Fruit fly (Drosophila melanogaster) whole organism, pupa: ENCODE measurements around the gene Acsx1R.

ENCODE experiments used
- CG12605 ChIP-seq: fragments of 200-800 bp; sonication (Bioruptor generic); IDR thresholded peaks from 2 replicates; pipeline ENCODE4 v1.3.6; 2022; ENCODE audit warnings: missing biosample characterization, missing genetic modification characterization
- CG14655 ChIP-seq: fragments of 200-800 bp; sonication (Bioruptor generic); optimal IDR thresholded peaks from 3 replicates; lab custom pipeline; 2017; ENCODE audit warnings: mild to moderate bottlenecking, missing biosample characterization, missing genetic modification reagents, missing genetic modification characterization
- CG15710 ChIP-seq: fragments of 200-800 bp; sonication (Bioruptor generic); optimal IDR thresholded peaks from 2 replicates; lab custom pipeline; 2018; ENCODE audit warnings: missing biosample characterization, mild to moderate bottlenecking, missing genetic modification characterization, moderate library complexity
- CG17806 ChIP-seq: fragments of 200-800 bp; sonication (Bioruptor generic); optimal IDR thresholded peaks from 2 replicates; lab custom pipeline; 2018; ENCODE audit warnings: missing biosample characterization, mild to moderate bottlenecking, missing genetic modification characterization, moderate library complexity
- CG8159 ChIP-seq: fragments of 200-800 bp; sonication (Bioruptor generic); optimal IDR thresholded peaks from 3 replicates; lab custom pipeline; 2018; ENCODE audit warnings: missing biosample characterization, mild to moderate bottlenecking, missing genetic modification characterization, moderate library complexity
- CG8301 ChIP-seq: fragments of 200-800 bp; sonication (Bioruptor generic); optimal IDR thresholded peaks from 2 replicates; lab custom pipeline; 2018; ENCODE audit warnings: missing biosample characterization, mild to moderate bottlenecking, missing genetic modification characterization
- D1 ChIP-seq: fragments of 200-800 bp; sonication (Bioruptor generic); optimal IDR thresholded peaks from 2 replicates; lab custom pipeline; 2018; ENCODE audit warnings: missing biosample characterization, mild to moderate bottlenecking, missing genetic modification characterization, moderate library complexity
- EcR ChIP-seq: fragments of 200-800 bp; sonication (Bioruptor generic); optimal IDR thresholded peaks from 3 replicates; lab custom pipeline; 2019; ENCODE audit warnings: missing biosample characterization, missing genetic modification characterization, mild to moderate bottlenecking, moderate library complexity, missing genetic modification reagents
- Ets98B ChIP-seq: fragments of 200-800 bp; sonication (Bioruptor generic); IDR thresholded peaks from 2 replicates; pipeline ENCODE4 v1.3.6; 2022; ENCODE audit warnings: missing biosample characterization, missing genetic modification characterization
- Pif1B ChIP-seq: fragments of 200-800 bp; sonication (Bioruptor generic); optimal IDR thresholded peaks from 3 replicates; lab custom pipeline; 2016; ENCODE audit warnings: missing biosample characterization, missing genetic modification characterization
- Snoo ChIP-seq: fragments of 200-800 bp; sonication (Bioruptor generic); optimal IDR thresholded peaks from 3 replicates; lab custom pipeline; 2017; ENCODE audit warnings: missing biosample characterization, mild to moderate bottlenecking, missing genetic modification characterization, inconsistent platforms
- fd96Ca ChIP-seq: fragments of 200-800 bp; sonication (Bioruptor generic); IDR thresholded peaks from 3 replicates; pipeline ENCODE4 v1.3.6; 2022; ENCODE audit warnings: missing biosample characterization, missing genetic modification characterization
- gl ChIP-seq: fragments of 200-800 bp; sonication (Bioruptor generic); optimal IDR thresholded peaks from 2 replicates; lab custom pipeline; 2018; ENCODE audit warnings: missing biosample characterization, mild to moderate bottlenecking, missing genetic modification characterization

DNA sequence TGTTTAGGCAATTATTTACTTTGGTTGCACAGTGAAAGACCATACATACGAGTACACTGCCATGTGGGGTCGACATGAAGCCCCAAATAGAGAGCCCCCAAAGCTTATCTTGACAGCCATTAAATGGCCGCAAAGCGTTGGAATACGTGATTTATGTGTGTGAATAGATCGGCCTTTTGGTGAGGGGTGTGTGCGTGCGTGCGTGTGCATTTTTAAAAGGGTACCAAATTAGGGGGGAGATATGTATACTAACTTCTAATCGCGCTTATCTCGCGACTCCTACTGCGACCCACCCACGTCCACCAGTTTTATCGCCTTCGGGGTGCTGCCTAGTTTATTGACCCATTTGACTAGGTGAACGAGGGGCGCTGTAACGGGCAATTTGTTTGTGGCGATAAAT lies 34.2 kb downstream of the Acsx1R start:
- TF ChIP-seq CG15710 (tag; lab: Kevin White, UChicago) (no peak), CG14655 (no peak), D1 (no peak), EcR (GFP tag; lab: Kevin White, UChicago) (no peak), CG12605 (GFP tag; lab: Robert Waterston, UW) (no peak), Ets98B (GFP tag; lab: Robert Waterston, UW) (no peak), Pif1B (GFP tag; lab: Kevin White, UChicago) (no peak), CG17806 (tag; lab: Kevin White, UChicago) (no peak), Snoo (tag; lab: Kevin White, UChicago) (no peak), CG8159 (no peak), CG8301 (tag; lab: Kevin White, UChicago) (no peak), gl (tag; lab: Kevin White, UChicago) (no peak), fd96Ca (GFP tag; lab: Robert Waterston, UW) (no peak)
